Fruit fly (Drosophila melanogaster) whole organism, prepupa: ENCODE measurements around the gene Hr4.

Source experiments
- CG10631 ChIP-seq: fragments of 200-800 bp; sonication (Bioruptor generic); optimal IDR thresholded peaks from 2 replicates; lab custom pipeline; 2016; ENCODE audit warnings: missing biosample characterization, missing genetic modification characterization
- CG10669 ChIP-seq: fragments of 200-800 bp; sonication (Bioruptor generic); optimal IDR thresholded peaks from 3 replicates; lab custom pipeline; 2018; ENCODE audit warnings: missing biosample characterization, mild to moderate bottlenecking, missing genetic modification characterization, moderate library complexity
- CG11294 ChIP-seq: fragments of 200-800 bp; sonication (Bioruptor generic); IDR thresholded peaks from 2 replicates; pipeline ENCODE4 v1.3.6; 2022; ENCODE audit warnings: missing biosample characterization, missing genetic modification characterization
- CG11762 ChIP-seq: fragments of 200-800 bp; sonication (Bioruptor generic); optimal IDR thresholded peaks from 3 replicates; lab custom pipeline; 2016; ENCODE audit warnings: missing biosample characterization, missing genetic modification characterization; ENCODE audit not compliant: insufficient read depth
- CG15336 ChIP-seq: fragments of 200-800 bp; sonication (Bioruptor generic); IDR thresholded peaks from 2 replicates; pipeline ENCODE4 v1.3.6; 2022; ENCODE audit warnings: missing biosample characterization, missing genetic modification characterization
- CG1621 ChIP-seq: fragments of 200-800 bp; sonication (Bioruptor generic); optimal IDR thresholded peaks from 3 replicates; lab custom pipeline; 2018; ENCODE audit warnings: missing biosample characterization, mild to moderate bottlenecking, missing genetic modification characterization
- CG16779 ChIP-seq: fragments of 200-800 bp; sonication (Bioruptor generic); optimal IDR thresholded peaks from 3 replicates; lab custom pipeline; 2017; ENCODE audit warnings: missing biosample characterization, mild to moderate bottlenecking, missing genetic modification characterization
- CG31627 ChIP-seq: fragments of 200-800 bp; sonication (Bioruptor generic); optimal IDR thresholded peaks from 3 replicates; lab custom pipeline; 2016; ENCODE audit warnings: missing biosample characterization, missing genetic modification characterization
- CG32006 ChIP-seq: fragments of 200-800 bp; sonication (Bioruptor generic); optimal IDR thresholded peaks from 3 replicates; lab custom pipeline; 2017; ENCODE audit warnings: missing biosample characterization, mild to moderate bottlenecking, missing genetic modification characterization
- CG34406 ChIP-seq: fragments of 200-800 bp; sonication (Bioruptor generic); optimal IDR thresholded peaks from 3 replicates; lab custom pipeline; 2016; ENCODE audit warnings: missing biosample characterization, missing genetic modification characterization
- CG3919 ChIP-seq: fragments of 200-800 bp; sonication (Bioruptor generic); optimal IDR thresholded peaks from 3 replicates; lab custom pipeline; 2016; ENCODE audit warnings: missing biosample characterization, missing genetic modification characterization
- CG6163 ChIP-seq: fragments of 200-800 bp; sonication (Bioruptor generic); IDR thresholded peaks from 3 replicates; pipeline ENCODE4 v1.3.6; 2022; ENCODE audit warnings: missing biosample characterization, missing genetic modification characterization
- CG6276 ChIP-seq: fragments of 200-800 bp; sonication (Bioruptor generic); optimal IDR thresholded peaks from 2 replicates; lab custom pipeline; 2017; ENCODE audit warnings: missing biosample characterization, mild to moderate bottlenecking, missing genetic modification characterization
- CG6808 ChIP-seq: fragments of 200-800 bp; sonication (Bioruptor generic); optimal IDR thresholded peaks from 3 replicates; lab custom pipeline; 2017; ENCODE audit warnings: missing biosample characterization, missing genetic modification characterization, mild to moderate bottlenecking, moderate library complexity, missing genetic modification reagents
- CG6854 ChIP-seq: fragments of 200-800 bp; sonication (Bioruptor generic); optimal IDR thresholded peaks from 2 replicates; lab custom pipeline; 2017; ENCODE audit warnings: missing biosample characterization, mild to moderate bottlenecking, missing genetic modification characterization
- CG8119 ChIP-seq: fragments of 200-800 bp; sonication (Bioruptor generic); IDR thresholded peaks from 3 replicates; pipeline ENCODE4 v1.3.6; 2022; ENCODE audit warnings: missing biosample characterization, missing genetic modification characterization
- CG8319 ChIP-seq: fragments of 200-800 bp; sonication (Bioruptor generic); optimal IDR thresholded peaks from 3 replicates; lab custom pipeline; 2016; ENCODE audit warnings: missing biosample characterization, missing genetic modification characterization
- CG8632 ChIP-seq: fragments of 200-800 bp; sonication (Bioruptor generic); optimal IDR thresholded peaks from 3 replicates; lab custom pipeline; 2016; ENCODE audit warnings: missing biosample characterization, missing genetic modification characterization
- CG9139 ChIP-seq: fragments of 200-800 bp; sonication (Bioruptor generic); optimal IDR thresholded peaks from 3 replicates; lab custom pipeline; 2017; ENCODE audit warnings: missing biosample characterization, mild to moderate bottlenecking, missing genetic modification characterization
- Eip75B ChIP-seq: fragments of 200-800 bp; sonication (Bioruptor generic); optimal IDR thresholded peaks from 3 replicates; lab custom pipeline; 2016; ENCODE audit warnings: missing biosample characterization, missing genetic modification characterization
- Eip78C ChIP-seq: fragments of 200-800 bp; sonication (Bioruptor generic); peaks from one replicate; lab custom pipeline; 2016; ENCODE audit warnings: missing biosample characterization, missing genetic modification characterization
- Ets21C ChIP-seq: fragments of 200-800 bp; sonication (Bioruptor generic); optimal IDR thresholded peaks from 3 replicates; lab custom pipeline; 2016; ENCODE audit warnings: missing biosample characterization, missing genetic modification characterization
- Hr38 ChIP-seq: sonication (Bioruptor generic); optimal IDR thresholded peaks from 2 replicates; lab custom pipeline; 2016; ENCODE audit warnings: missing biosample characterization, missing genetic modification characterization
- Hr39 ChIP-seq: fragments of 200-800 bp; sonication (Bioruptor generic); optimal IDR thresholded peaks from 2 replicates; lab custom pipeline; 2016; ENCODE audit warnings: missing biosample characterization, missing genetic modification characterization
- Hr4 ChIP-seq: fragments of 200-800 bp; sonication (Bioruptor generic); optimal IDR thresholded peaks from 3 replicates; lab custom pipeline; 2016; ENCODE audit warnings: missing biosample characterization, missing genetic modification characterization
- Lpt ChIP-seq: fragments of 200-800 bp; sonication (Bioruptor generic); optimal IDR thresholded peaks from 3 replicates; lab custom pipeline; 2016; ENCODE audit warnings: missing biosample characterization, missing genetic modification characterization
- Met ChIP-seq: fragments of 200-800 bp; sonication (Bioruptor generic); optimal IDR thresholded peaks from 3 replicates; lab custom pipeline; 2016; ENCODE audit warnings: missing biosample characterization, missing genetic modification characterization
- Smox ChIP-seq: fragments of 200-800 bp; sonication (Bioruptor generic); optimal IDR thresholded peaks from 3 replicates; lab custom pipeline; 2016; ENCODE audit warnings: missing biosample characterization, missing genetic modification characterization
- Sox14 ChIP-seq: fragments of 200-800 bp; sonication (Bioruptor generic); optimal IDR thresholded peaks from 3 replicates; lab custom pipeline; 2016; ENCODE audit warnings: missing biosample characterization, missing genetic modification characterization
- achi ChIP-seq: fragments of 200-800 bp; sonication (Bioruptor generic); optimal IDR thresholded peaks from 3 replicates; lab custom pipeline; 2016; ENCODE audit warnings: missing biosample characterization, missing genetic modification characterization
- acj6 ChIP-seq: fragments of 200-800 bp; sonication (Bioruptor generic); optimal IDR thresholded peaks from 3 replicates; lab custom pipeline; 2016; ENCODE audit warnings: missing biosample characterization, missing genetic modification characterization
- cyc ChIP-seq: fragments of 200-800 bp; sonication (Bioruptor generic); optimal IDR thresholded peaks from 3 replicates; lab custom pipeline; 2016; ENCODE audit warnings: missing biosample characterization, missing genetic modification characterization
- dsx ChIP-seq: fragments of 200-800 bp; optimal IDR thresholded peaks from 3 replicates; lab custom pipeline; 2019; ENCODE audit warnings: missing biosample characterization, mild to moderate bottlenecking, missing genetic modification characterization, moderate library complexity; ENCODE audit not compliant: poor library complexity, severe bottlenecking
- eg ChIP-seq: fragments of 200-800 bp; sonication (Bioruptor generic); IDR thresholded peaks from 3 replicates; pipeline ENCODE4 v1.3.6; 2022; ENCODE audit warnings: missing biosample characterization, missing genetic modification characterization
- esn ChIP-seq: fragments of 200-800 bp; sonication (Bioruptor generic); optimal IDR thresholded peaks from 2 replicates; lab custom pipeline; 2016; ENCODE audit warnings: missing biosample characterization, mild to moderate bottlenecking, missing genetic modification characterization, moderate library complexity
- fd59A ChIP-seq: fragments of 200-800 bp; sonication (Bioruptor generic); optimal IDR thresholded peaks from 2 replicates; lab custom pipeline; 2017; ENCODE audit warnings: missing biosample characterization, mild to moderate bottlenecking, missing genetic modification characterization, missing genetic modification reagents
- fd85E ChIP-seq: fragments of 200-800 bp; sonication (Bioruptor generic); optimal IDR thresholded peaks from 3 replicates; lab custom pipeline; 2016; ENCODE audit warnings: missing biosample characterization, missing genetic modification characterization
- lz ChIP-seq: fragments of 200-800 bp; sonication (Bioruptor generic); optimal IDR thresholded peaks from 3 replicates; lab custom pipeline; 2016; ENCODE audit warnings: missing biosample characterization, missing genetic modification characterization
- net ChIP-seq: fragments of 200-800 bp; sonication (Bioruptor generic); optimal IDR thresholded peaks from 3 replicates; lab custom pipeline; 2016; ENCODE audit warnings: missing biosample characterization, missing genetic modification characterization
- pdm3 ChIP-seq: fragments of 200-800 bp; sonication (Bioruptor generic); optimal IDR thresholded peaks from 3 replicates; lab custom pipeline; 2016; ENCODE audit warnings: missing biosample characterization, missing genetic modification characterization
- salr ChIP-seq, 2 experiments: fragments of 200-800 bp; sonication (Bioruptor generic); optimal IDR thresholded peaks; 3 replicates each; lab custom pipeline; 2016 to 2018; ENCODE audit warnings: missing biosample characterization in 2 of 2, missing genetic modification characterization in 2 of 2, mild to moderate bottlenecking in 1 of 2
- spab ChIP-seq: fragments of 200-800 bp; sonication (Bioruptor generic); optimal IDR thresholded peaks from 2 replicates; lab custom pipeline; 2017; ENCODE audit warnings: missing biosample characterization, mild to moderate bottlenecking, missing genetic modification characterization, missing genetic modification reagents
- ss ChIP-seq, 2 experiments: fragments of 200-800 bp; sonication (Bioruptor generic); optimal IDR thresholded peaks; 2 replicates in 1 of 2; 3 replicates in 1 of 2; lab custom pipeline; 2017 to 2018; ENCODE audit warnings: mild to moderate bottlenecking in 2 of 2, missing biosample characterization in 2 of 2, missing genetic modification characterization in 2 of 2, moderate library complexity in 1 of 2
- svp ChIP-seq: fragments of 200-800 bp; sonication (Bioruptor generic); peaks from one replicate; lab custom pipeline; 2016; ENCODE audit warnings: missing biosample characterization, missing genetic modification characterization
- vri ChIP-seq: fragments of 200-800 bp; sonication (Bioruptor generic); optimal IDR thresholded peaks from 3 replicates; lab custom pipeline; 2016; ENCODE audit warnings: missing biosample characterization, mild to moderate bottlenecking, missing genetic modification characterization

Hr4 gene

dm6 chrX:1948508-1949065 is 6.8 kb downstream of the Hr4 start (continued):
- TF ChIP-seq spab (GFP tag; lab: Kevin White, UChicago), result peak; percentile 82
- TF ChIP-seq CG6163, result peak; percentile 97
- peak; percentile 89 for TF ChIP-seq CG6854 (GFP tag; lab: Kevin White, UChicago)
- peak; percentile 96 for TF ChIP-seq eg (GFP tag; lab: Robert Waterston, UW)
- TF ChIP-seq CG34406 (GFP tag; lab: Kevin White, UChicago), result peak; percentile 92
- peak; percentile 91 for TF ChIP-seq CG8632 (GFP tag; lab: Kevin White, UChicago)
- peak; percentile 89 for TF ChIP-seq CG31627 (GFP tag; lab: Kevin White, UChicago)
- TF ChIP-seq esn (GFP tag; lab: Kevin White, UChicago), result peak; percentile 88
- no peak for TF ChIP-seq Hr38 (GFP tag; lab: Kevin White, UChicago)

DNA sequence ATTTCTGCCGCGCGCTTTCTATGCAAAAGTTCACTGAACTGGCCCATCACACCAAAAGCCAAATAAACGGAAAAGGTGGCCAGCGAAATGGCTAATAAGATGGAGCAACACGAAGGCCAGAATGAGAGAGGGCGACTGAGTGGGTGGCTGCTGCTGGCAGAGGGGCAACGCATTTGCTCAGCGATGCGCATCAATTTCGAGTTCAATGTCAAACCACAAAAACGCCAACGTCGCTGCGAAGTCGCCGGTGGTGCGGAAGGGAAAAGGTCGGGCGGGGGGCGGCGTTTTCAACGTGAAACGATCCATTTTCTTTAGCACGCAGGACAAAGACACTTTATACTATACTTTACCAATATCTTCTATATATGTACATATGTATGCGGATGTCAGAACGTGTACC is 7.9 kb downstream of the Hr4 start:
- TF ChIP-seq Ets21C (no peak), CG10631 (no peak), svp (peak; percentile 75), CG11762 (GFP tag; lab: Kevin White, UChicago) (no peak), Hr4 (GFP tag; lab: Kevin White, UChicago) (no peak), CG32006 (GFP tag; lab: Kevin White, UChicago) (no peak)

dm6 chrX:1950311-1950710 is 8.6 kb downstream of the Hr4 start:
- TF ChIP-seq CG32006 (GFP tag; lab: Kevin White, UChicago), result no peak
- no peak for TF ChIP-seq CG8319
- no peak for TF ChIP-seq CG34406 (GFP tag; lab: Kevin White, UChicago)
- no peak for TF ChIP-seq cyc (GFP tag; lab: Kevin White, UChicago)
- TF ChIP-seq Sox14 (GFP tag; lab: Kevin White, UChicago), result no peak
- TF ChIP-seq Hr38 (GFP tag; lab: Kevin White, UChicago), result no peak
- peak; percentile 32 for TF ChIP-seq Met (GFP tag; lab: Kevin White, UChicago)
- TF ChIP-seq achi (GFP tag; lab: Kevin White, UChicago), result no peak
- no peak for TF ChIP-seq CG10631
- TF ChIP-seq CG6163, result no peak
- no peak for TF ChIP-seq fd59A (GFP tag; lab: Kevin White, UChicago)
- no peak for TF ChIP-seq Hr4 (GFP tag; lab: Kevin White, UChicago)
- no peak for TF ChIP-seq fd85E
- TF ChIP-seq CG10669 (GFP tag; lab: Kevin White, UChicago), result no peak
- TF ChIP-seq salr (GFP tag; optimal IDR thresholded peaks at IDR 0.05; lab: Kevin White, UChicago), result no peak
- no peak for TF ChIP-seq lz (GFP tag; lab: Kevin White, UChicago)
- TF ChIP-seq esn (GFP tag; lab: Kevin White, UChicago), result no peak
- no peak for TF ChIP-seq CG9139 (GFP tag; lab: Kevin White, UChicago)
- no peak for TF ChIP-seq Eip78C (GFP tag; lab: Kevin White, UChicago)
- TF ChIP-seq CG31627 (GFP tag; lab: Kevin White, UChicago), result no peak
- TF ChIP-seq Smox, result no peak
- TF ChIP-seq CG15336 (GFP tag; lab: Robert Waterston, UW), result no peak
- TF ChIP-seq CG11294 (GFP tag; lab: Robert Waterston, UW), result no peak
- TF ChIP-seq CG16779 (tag; lab: Kevin White, UChicago), result no peak
- no peak for TF ChIP-seq CG1621 (tag; lab: Kevin White, UChicago)
- no peak for TF ChIP-seq pdm3 (GFP tag; lab: Kevin White, UChicago)
- TF ChIP-seq CG8119, result no peak; the same call in 2 of the 3 replicates
- TF ChIP-seq Eip75B, result no peak
- no peak for TF ChIP-seq CG3919 (GFP tag; lab: Kevin White, UChicago)
- no peak for TF ChIP-seq dsx (GFP tag; lab: Kevin White, UChicago)
- peak; percentile 65 for TF ChIP-seq svp
- no peak for TF ChIP-seq acj6
- no peak for TF ChIP-seq Hr39 (GFP tag; lab: Kevin White, UChicago)
- no peak for TF ChIP-seq CG6276 (GFP tag; lab: Kevin White, UChicago)
- TF ChIP-seq vri, result peak; percentile 29
- TF ChIP-seq spab (GFP tag; lab: Kevin White, UChicago), result no peak
- TF ChIP-seq ss (GFP tag; optimal IDR thresholded peaks at IDR 0.05; lab: Kevin White, UChicago), result peak in 1 of 2 experiments; percentile 33
- peak; percentile 43 for TF ChIP-seq Lpt
- no peak for TF ChIP-seq net (GFP tag; lab: Kevin White, UChicago)
- no peak for TF ChIP-seq eg (GFP tag; lab: Robert Waterston, UW)
- TF ChIP-seq CG6808, result no peak
